Fruit fly (Drosophila melanogaster) whole organism, embryonic: ENCODE measurements around the gene Inx5.

Source experiments
- ATbp ChIP-seq: fragments of 200-800 bp; sonication (Bioruptor generic); optimal IDR thresholded peaks from 2 replicates; lab custom pipeline; 2017; ENCODE audit warnings: missing biosample characterization, mild to moderate bottlenecking, missing genetic modification characterization, missing genetic modification reagents
- Atf3 ChIP-seq: fragments of 200-800 bp; sonication (Bioruptor generic); optimal IDR thresholded peaks from 3 replicates; lab custom pipeline; 2016; ENCODE audit warnings: missing biosample characterization, missing genetic modification characterization
- CG13894 ChIP-seq: fragments of 200-800 bp; sonication (Bioruptor generic); optimal IDR thresholded peaks from 3 replicates; lab custom pipeline; 2018; ENCODE audit warnings: missing biosample characterization, mild to moderate bottlenecking, missing genetic modification characterization, moderate library complexity
- CG14014 ChIP-seq: fragments of 200-800 bp; sonication (Bioruptor generic); IDR thresholded peaks from 2 replicates; pipeline ENCODE4 v1.3.6; 2022; ENCODE audit warnings: missing biosample characterization, missing genetic modification characterization
- CG14667 ChIP-seq: fragments of 200-800 bp; sonication (Bioruptor generic); IDR thresholded peaks from 2 replicates; pipeline ENCODE4 v1.3.6; 2022; ENCODE audit warnings: missing biosample characterization, missing genetic modification characterization
- CG14860 ChIP-seq: fragments of 200-800 bp; sonication (Bioruptor generic); IDR thresholded peaks from 3 replicates; pipeline ENCODE4 v1.3.6; 2022; ENCODE audit warnings: missing biosample characterization, missing genetic modification characterization; ENCODE audit not compliant: partially characterized antibody
- CG18262 ChIP-seq: fragments of 200-800 bp; optimal IDR thresholded peaks from 3 replicates; lab custom pipeline; 2019; ENCODE audit warnings: missing biosample characterization, mild to moderate bottlenecking, missing genetic modification characterization, moderate library complexity
- CG18599 ChIP-seq: fragments of 200-800 bp; sonication (Bioruptor generic); optimal IDR thresholded peaks from 3 replicates; lab custom pipeline; 2017; ENCODE audit warnings: missing biosample characterization, missing genetic modification characterization, mild to moderate bottlenecking, moderate library complexity, missing genetic modification reagents
- CG33213 ChIP-seq: fragments of 200-800 bp; sonication (Bioruptor generic); optimal IDR thresholded peaks from 3 replicates; lab custom pipeline; 2016; ENCODE audit warnings: missing biosample characterization, missing genetic modification characterization
- CG33557 ChIP-seq: fragments of 200-800 bp; sonication (Bioruptor generic); optimal IDR thresholded peaks from 2 replicates; lab custom pipeline; 2019; ENCODE audit warnings: missing biosample characterization, mild to moderate bottlenecking, missing genetic modification characterization, moderate library complexity
- CG4707 ChIP-seq: fragments of 200-800 bp; sonication (Bioruptor generic); optimal IDR thresholded peaks from 2 replicates; lab custom pipeline; 2018; ENCODE audit warnings: missing biosample characterization, mild to moderate bottlenecking, missing genetic modification characterization, moderate library complexity
- CG5953 ChIP-seq: fragments of 200-800 bp; sonication (Bioruptor generic); IDR thresholded peaks from 2 replicates; pipeline ENCODE4 v1.3.6; 2022; ENCODE audit warnings: missing biosample characterization, missing genetic modification characterization
- CG6175 ChIP-seq: fragments of 200-800 bp; sonication (Bioruptor generic); IDR thresholded peaks from 3 replicates; pipeline ENCODE4 v1.3.6; 2022; ENCODE audit warnings: missing biosample characterization, missing genetic modification characterization
- CG6272 ChIP-seq: fragments of 200-800 bp; sonication (Bioruptor generic); IDR thresholded peaks from 2 replicates; pipeline ENCODE4 v1.3.6; 2022; ENCODE audit warnings: missing biosample characterization, missing genetic modification characterization
- CG7786 ChIP-seq: fragments of 200-800 bp; sonication (Bioruptor generic); optimal IDR thresholded peaks from 2 replicates; lab custom pipeline; 2016; ENCODE audit warnings: missing biosample characterization, missing genetic modification characterization
- CG7839 ChIP-seq: fragments of 200-800 bp; sonication (Bioruptor generic); optimal IDR thresholded peaks from 3 replicates; lab custom pipeline; 2018; ENCODE audit warnings: missing biosample characterization, mild to moderate bottlenecking, missing genetic modification characterization, moderate library complexity
- CG8359 ChIP-seq: fragments of 200-800 bp; sonication (Bioruptor generic); optimal IDR thresholded peaks from 2 replicates; lab custom pipeline; 2017; ENCODE audit warnings: missing biosample characterization, mild to moderate bottlenecking, missing genetic modification characterization, borderline replicate concordance
- CG8765 ChIP-seq: fragments of 200-800 bp; sonication (Bioruptor generic); IDR thresholded peaks from 2 replicates; pipeline ENCODE4 v1.3.6; 2022; ENCODE audit warnings: missing biosample characterization, missing genetic modification characterization
- CG8924 ChIP-seq: fragments of 200-800 bp; optimal IDR thresholded peaks from 3 replicates; lab custom pipeline; 2019; ENCODE audit warnings: missing biosample characterization, mild to moderate bottlenecking, missing genetic modification characterization, moderate library complexity
- CG9797 ChIP-seq: fragments of 200-800 bp; sonication (Bioruptor generic); optimal IDR thresholded peaks from 3 replicates; lab custom pipeline; 2018; ENCODE audit warnings: missing biosample characterization, mild to moderate bottlenecking, missing genetic modification characterization
- CkIIα-i1 ChIP-seq: fragments of 200-800 bp; sonication (Bioruptor generic); IDR thresholded peaks from 2 replicates; pipeline ENCODE4 v1.3.6; 2022; ENCODE audit warnings: missing biosample characterization, missing genetic modification characterization
- D19A ChIP-seq: fragments of 200-800 bp; optimal IDR thresholded peaks from 3 replicates; lab custom pipeline; 2019; ENCODE audit warnings: missing biosample characterization, mild to moderate bottlenecking, missing genetic modification characterization, moderate library complexity
- Dad ChIP-seq: fragments of 200-800 bp; sonication (Bioruptor generic); optimal IDR thresholded peaks from 3 replicates; lab custom pipeline; 2016; ENCODE audit warnings: missing biosample characterization, missing genetic modification characterization
- Ets97D ChIP-seq: fragments of 200-800 bp; sonication (Bioruptor generic); optimal IDR thresholded peaks from 3 replicates; lab custom pipeline; 2016; ENCODE audit warnings: missing biosample characterization, missing genetic modification characterization
- Gug ChIP-seq: fragments of 200-800 bp; sonication (Bioruptor generic); IDR thresholded peaks from 4 replicates; pipeline ENCODE4 v1.3.6; 2022; ENCODE audit warnings: missing biosample characterization, missing genetic modification characterization
- H2.0 ChIP-seq: fragments of 200-800 bp; sonication (Bioruptor generic); IDR thresholded peaks from 2 replicates; pipeline ENCODE4 v1.3.6; 2022; ENCODE audit warnings: missing biosample characterization, missing genetic modification characterization
- HmgZ ChIP-seq: fragments of 200-800 bp; sonication (Bioruptor generic); optimal IDR thresholded peaks from 2 replicates; lab custom pipeline; 2018; ENCODE audit warnings: missing biosample characterization, mild to moderate bottlenecking, missing genetic modification characterization
- Nf-YC ChIP-seq: fragments of 200-800 bp; optimal IDR thresholded peaks from 3 replicates; lab custom pipeline; 2019; ENCODE audit warnings: missing biosample characterization, mild to moderate bottlenecking, missing genetic modification characterization, moderate library complexity
- Ravus ChIP-seq: fragments of 200-800 bp; sonication (Bioruptor generic); IDR thresholded peaks from 2 replicates; pipeline ENCODE4 v1.3.6; 2022; ENCODE audit warnings: missing biosample characterization, missing genetic modification characterization
- TFAM ChIP-seq: fragments of 200-800 bp; sonication (Bioruptor generic); optimal IDR thresholded peaks from 2 replicates; lab custom pipeline; 2017; ENCODE audit warnings: missing biosample characterization, missing genetic modification characterization, inconsistent platforms
- YL-1 ChIP-seq: fragments of 200-800 bp; sonication (Bioruptor generic); optimal IDR thresholded peaks from 3 replicates; lab custom pipeline; 2017; ENCODE audit warnings: missing biosample characterization, mild to moderate bottlenecking, missing genetic modification characterization
- ara ChIP-seq: fragments of 200-800 bp; sonication (Bioruptor generic); IDR thresholded peaks from 2 replicates; pipeline ENCODE4 v1.3.6; 2022; ENCODE audit warnings: missing biosample characterization, missing genetic modification characterization
- ash1 ChIP-seq: fragments of 200-800 bp; sonication (Bioruptor generic); optimal IDR thresholded peaks from 2 replicates; lab custom pipeline; 2018; ENCODE audit warnings: missing biosample characterization, mild to moderate bottlenecking, missing genetic modification characterization
- caup ChIP-seq: fragments of 200-800 bp; sonication (Bioruptor generic); optimal IDR thresholded peaks from 3 replicates; lab custom pipeline; 2017; ENCODE audit warnings: missing biosample characterization, mild to moderate bottlenecking, missing genetic modification characterization, moderate library complexity; ENCODE audit not compliant: severe bottlenecking
- dati ChIP-seq: fragments of 200-800 bp; sonication (Bioruptor generic); IDR thresholded peaks from 2 replicates; pipeline ENCODE4 v1.3.6; 2022; ENCODE audit warnings: missing biosample characterization, missing genetic modification characterization
- emc ChIP-seq: fragments of 200-800 bp; sonication (Bioruptor generic); optimal IDR thresholded peaks from 2 replicates; lab custom pipeline; 2016; ENCODE audit warnings: missing biosample characterization, missing genetic modification characterization
- fru ChIP-seq: fragments of >200 bp; optimal IDR thresholded peaks from 2 replicates; lab custom pipeline; 2017
- hb ChIP-seq: fragments of 200-800 bp; sonication (Bioruptor generic); IDR thresholded peaks from 3 replicates; pipeline ENCODE4 v1.3.6; 2022; ENCODE audit warnings: missing biosample characterization, missing genetic modification characterization; ENCODE audit not compliant: partially characterized antibody
- hth ChIP-seq: fragments of >200 bp; optimal IDR thresholded peaks from 2 replicates; lab custom pipeline; 2017; ENCODE audit warnings: inconsistent platforms
- lbe ChIP-seq: fragments of 200-800 bp; sonication (Bioruptor generic); optimal IDR thresholded peaks from 2 replicates; lab custom pipeline; 2016; ENCODE audit warnings: missing biosample characterization, mild to moderate bottlenecking, missing genetic modification characterization
- pb ChIP-seq: fragments of 200-800 bp; sonication (Bioruptor generic); optimal IDR thresholded peaks from 3 replicates; lab custom pipeline; 2016; ENCODE audit warnings: missing biosample characterization, missing genetic modification characterization
- pfk ChIP-seq: fragments of 200-800 bp; sonication (Bioruptor generic); optimal IDR thresholded peaks from 2 replicates; lab custom pipeline; 2018; ENCODE audit warnings: missing biosample characterization, mild to moderate bottlenecking, missing genetic modification characterization, moderate library complexity
- pzg ChIP-seq: fragments of 200-800 bp; sonication (Bioruptor generic); optimal IDR thresholded peaks from 3 replicates; lab custom pipeline; 2018; ENCODE audit warnings: missing biosample characterization, mild to moderate bottlenecking, missing genetic modification characterization, moderate library complexity
- shn ChIP-seq: fragments of 200-800 bp; sonication (Bioruptor generic); optimal IDR thresholded peaks from 3 replicates; lab custom pipeline; 2016; ENCODE audit warnings: missing biosample characterization, missing genetic modification characterization
- unc-4 ChIP-seq: fragments of 200-800 bp; sonication (Bioruptor generic); IDR thresholded peaks from 2 replicates; pipeline ENCODE4 v1.3.6; 2022; ENCODE audit warnings: missing biosample characterization, missing genetic modification characterization; ENCODE audit not compliant: partially characterized antibody

Inx5 gene

dm6 chrX:19159942-19160341, 10.7 kb downstream of the Inx5 start (continued):
- no peak for TF ChIP-seq CG8359
- no peak for TF ChIP-seq pb
- TF ChIP-seq CG8765 (GFP tag; lab: Robert Waterston, UW) = no peak
- TF ChIP-seq fru (lab: Kevin White, UChicago) = no peak
- no peak for TF ChIP-seq Nf-YC (tag; lab: Kevin White, UChicago)
- no peak for TF ChIP-seq CG18599
- no peak for TF ChIP-seq dati (GFP tag; lab: Robert Waterston, UW)
- TF ChIP-seq CG6272 (GFP tag; lab: Robert Waterston, UW) = no peak
- no peak for TF ChIP-seq YL-1 (GFP tag; lab: Kevin White, UChicago)
- TF ChIP-seq Gug = no peak
- no peak for TF ChIP-seq Ets97D (GFP tag; lab: Kevin White, UChicago)
- no peak for TF ChIP-seq pfk (GFP tag; lab: Kevin White, UChicago)
- TF ChIP-seq ATbp (GFP tag; lab: Kevin White, UChicago) = peak; percentile 16
- TF ChIP-seq hb = no peak
- TF ChIP-seq CG6175 (GFP tag; lab: Robert Waterston, UW) = no peak
- no peak for TF ChIP-seq TFAM (GFP tag; lab: Kevin White, UChicago)
- TF ChIP-seq CG33213 (GFP tag; lab: Kevin White, UChicago) = no peak
- TF ChIP-seq unc-4 = no peak
- no peak for TF ChIP-seq Ravus (GFP tag; lab: Robert Waterston, UW)
- TF ChIP-seq CG13894 (tag; lab: Kevin White, UChicago) = no peak
- peak; percentile 51 for TF ChIP-seq CG18262 (tag; lab: Kevin White, UChicago)
- TF ChIP-seq CG9797 (GFP tag; lab: Kevin White, UChicago) = no peak
- TF ChIP-seq H2.0 (GFP tag; lab: Robert Waterston, UW) = 0 out of 2 replicates have a peak, but pooled peaks have one; percentile 24
- TF ChIP-seq CG7786 (GFP tag; lab: Kevin White, UChicago) = no peak
- peak; percentile 96 for TF ChIP-seq D19A (tag; lab: Kevin White, UChicago)
- TF ChIP-seq emc = no peak
- no peak for TF ChIP-seq caup (GFP tag; lab: Kevin White, UChicago)
- peak; percentile 38 for TF ChIP-seq lbe (GFP tag; lab: Kevin White, UChicago)
- TF ChIP-seq CG4707 (GFP tag; lab: Kevin White, UChicago) = no peak
- TF ChIP-seq CG5953 (GFP tag; lab: Robert Waterston, UW) = no peak
- peak; percentile 50 for TF ChIP-seq CG7839 (tag; lab: Kevin White, UChicago)
- no peak for TF ChIP-seq pzg (GFP tag; lab: Kevin White, UChicago)
- TF ChIP-seq CG8924 (tag; lab: Kevin White, UChicago) = peak; percentile 32
- TF ChIP-seq shn (GFP tag; lab: Kevin White, UChicago) = no peak
- no peak for TF ChIP-seq CG14014 (GFP tag; lab: Robert Waterston, UW)
- TF ChIP-seq CG14860 (GFP tag; lab: Robert Waterston, UW) = no peak
- TF ChIP-seq CG14667 (GFP tag; lab: Robert Waterston, UW) = no peak
- TF ChIP-seq HmgZ (tag; lab: Kevin White, UChicago) = no peak
- no peak for TF ChIP-seq ara (GFP tag; lab: Robert Waterston, UW)
- no peak for TF ChIP-seq CkIIα-i1 (GFP tag; lab: Robert Waterston, UW)
- TF ChIP-seq Atf3 = no peak
- no peak for TF ChIP-seq hth (lab: Kevin White, UChicago)
- no peak for TF ChIP-seq CG33557
- TF ChIP-seq ash1 (GFP tag; lab: Kevin White, UChicago) = no peak
- no peak for TF ChIP-seq Dad
- TF ChIP-seq, all 482 proteins: peak for 57
